Worm (Caenorhabditis elegans): ENCODE results near the gene mrpl-1.

Gene mrpl-1

DNA sequence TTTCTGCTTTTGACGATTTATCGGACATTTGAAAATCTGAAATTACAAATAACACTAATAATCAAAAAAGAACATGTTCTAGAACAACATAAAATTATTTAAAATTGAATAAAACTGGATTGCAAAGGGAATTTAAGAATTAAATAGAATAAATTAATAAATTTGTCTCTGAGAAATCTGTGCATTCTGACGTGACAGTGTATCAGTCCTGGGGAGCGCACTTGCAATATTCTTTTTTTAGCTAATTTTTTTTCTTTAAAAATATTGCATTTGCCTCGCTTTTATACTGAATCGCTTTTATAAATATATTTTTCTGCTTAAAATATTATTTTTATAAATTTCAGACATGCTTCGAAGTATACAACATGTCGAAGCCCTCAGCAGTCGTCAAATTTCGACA, at the start of gene mrpl-1, which contains the start of the genes emc-6 and mrps-24:
TSS of gene mrpl-1 (minus strand) at position 1 of the 400 bp plus-strand sequence.
TSS of gene emc-6 (minus strand) at position 36 of the 400 bp plus-strand sequence.
TSS of gene mrps-24 (plus strand) at position 345 of the 400 bp plus-strand sequence.
- TF ChIP-seq cog-1 (tag; optimal IDR thresholded peaks at IDR 0.05): peak; percentile 3
- no peak for TF ChIP-seq klf-2 (GFP tag; conservative IDR thresholded peaks at IDR 0.05)

DNA sequence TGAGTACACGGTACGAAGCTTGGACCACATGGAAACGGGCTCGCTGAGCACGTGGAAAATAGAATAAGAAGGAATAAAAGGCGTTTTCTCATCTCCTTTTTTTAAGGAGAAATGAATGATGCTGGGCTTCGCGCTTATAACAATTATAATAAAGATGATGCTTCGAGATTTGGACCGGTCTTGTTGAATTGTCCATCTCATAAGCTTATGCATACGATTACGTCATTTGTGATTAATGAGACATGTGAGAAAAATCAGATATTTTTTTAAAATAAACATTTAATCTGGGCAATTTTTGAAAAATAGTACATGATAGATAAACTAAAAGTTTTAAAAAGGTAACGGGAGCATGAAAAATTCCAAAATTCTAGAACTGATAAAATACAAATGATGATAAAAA, 47.7 kb upstream of the mrpl-1 start, which contains the start of gene C46A5.4:
TSS of gene C46A5.4 (minus strand) at position 101 of the 400 bp plus-strand sequence.
- TF ChIP-seq klf-2 (GFP tag; conservative IDR thresholded peaks at IDR 0.05): no peak
- TF ChIP-seq ztf-29 (GFP tag; IDR thresholded peaks at IDR 0.05): no peak
- TF ChIP-seq flt-1 (GFP tag; IDR thresholded peaks at IDR 0.05): no peak
- TF ChIP-seq ref-1 (GFP tag; conservative IDR thresholded peaks at IDR 0.05): no peak
- no peak for TF ChIP-seq tab-1 (GFP tag; IDR thresholded peaks at IDR 0.05)
- TF ChIP-seq cog-1 (tag; optimal IDR thresholded peaks at IDR 0.05): no peak
- no peak for TF ChIP-seq med-1 (GFP tag; optimal IDR thresholded peaks at IDR 0.05; ENCODE audit: insufficient read depth)
- TF ChIP-seq T22C8.4 (GFP tag; IDR thresholded peaks at IDR 0.05): no peak
- TF ChIP-seq ztf-23 (GFP tag; IDR thresholded peaks at IDR 0.05): no peak

DNA sequence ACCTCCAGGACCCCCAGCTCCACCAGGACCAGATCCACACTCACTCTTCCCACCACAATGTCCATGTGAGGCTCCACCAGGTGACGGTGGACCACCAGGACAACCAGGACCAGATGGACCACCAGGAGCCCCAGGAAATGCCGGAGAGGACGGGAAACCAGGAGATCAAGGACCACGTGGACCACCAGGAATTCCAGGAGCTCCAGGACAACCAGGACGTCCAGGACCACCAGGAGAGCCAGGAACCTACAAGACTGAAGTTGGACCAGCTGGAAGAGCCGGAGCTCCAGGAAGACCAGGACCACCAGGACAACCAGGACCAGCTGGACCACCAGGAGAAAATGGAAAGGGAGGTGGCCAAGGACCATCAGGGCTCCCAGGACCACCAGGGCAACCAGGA, 44.6 kb upstream of the mrpl-1 start:
- no peak for TF ChIP-seq klf-2 (GFP tag; conservative IDR thresholded peaks at IDR 0.05)
- no peak for TF ChIP-seq flt-1 (GFP tag; IDR thresholded peaks at IDR 0.05)
- no peak for TF ChIP-seq T22C8.4 (GFP tag; IDR thresholded peaks at IDR 0.05)
- TF ChIP-seq med-1 (GFP tag; optimal IDR thresholded peaks at IDR 0.05; ENCODE audit: insufficient read depth): no peak
- no peak for TF ChIP-seq ztf-29 (GFP tag; IDR thresholded peaks at IDR 0.05)
- TF ChIP-seq ref-1 (GFP tag; conservative IDR thresholded peaks at IDR 0.05): no peak
- no peak for TF ChIP-seq tab-1 (GFP tag; IDR thresholded peaks at IDR 0.05)
- no peak for TF ChIP-seq ztf-23 (GFP tag; IDR thresholded peaks at IDR 0.05)
- TF ChIP-seq cog-1 (tag; optimal IDR thresholded peaks at IDR 0.05): no peak

DNA sequence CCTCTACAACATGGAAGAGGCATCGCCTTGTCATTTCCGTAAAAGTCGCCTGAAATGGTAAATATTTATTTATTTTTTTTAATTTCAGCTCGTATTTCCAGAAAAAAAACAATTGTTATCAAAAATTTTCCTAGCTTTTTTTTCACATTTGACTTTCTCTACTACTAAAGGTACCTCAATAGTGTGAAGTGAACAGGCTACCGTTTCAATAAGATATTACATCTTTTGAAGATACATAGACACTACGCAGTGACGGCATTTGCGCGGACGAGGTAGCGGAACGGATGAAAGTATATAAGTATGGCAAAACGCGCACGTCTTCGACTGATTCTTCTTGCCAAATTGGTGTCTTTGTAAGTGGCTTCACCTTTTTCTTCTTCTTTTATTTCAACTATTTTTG, 43.6 kb upstream of the mrpl-1 start, which contains the start of gene col-14:
TSS of gene col-14 (plus strand) at position 301 of the 400 bp plus-strand sequence.
- no peak for TF ChIP-seq med-1 (GFP tag; optimal IDR thresholded peaks at IDR 0.05; ENCODE audit: insufficient read depth)
- TF ChIP-seq ref-1 (GFP tag; conservative IDR thresholded peaks at IDR 0.05): no peak
- TF ChIP-seq tab-1 (GFP tag; IDR thresholded peaks at IDR 0.05): no peak
- TF ChIP-seq klf-2 (GFP tag; conservative IDR thresholded peaks at IDR 0.05): no peak

DNA sequence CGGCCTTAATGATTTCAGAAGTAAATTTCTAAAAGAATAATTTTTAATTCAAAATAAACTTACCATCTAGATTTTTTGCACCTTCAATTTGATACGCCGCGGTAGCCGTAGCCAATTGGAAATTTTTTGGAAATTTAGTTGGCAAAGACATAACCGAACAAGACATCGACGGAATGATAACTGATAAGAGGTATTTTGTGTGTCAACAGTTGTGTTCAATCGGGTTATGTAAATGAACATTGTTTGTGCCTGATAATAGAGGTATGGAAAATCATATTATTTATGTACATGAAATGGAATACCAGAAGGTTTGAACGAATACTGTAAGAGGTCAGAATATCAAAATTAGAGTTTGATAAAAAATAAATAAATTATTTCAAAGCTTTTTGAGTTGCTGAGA, 38.3 kb upstream of the mrpl-1 start, which contains the start of gene klo-1:
TSS of gene klo-1 (minus strand) at position 388 of the 400 bp plus-strand sequence.
- no peak for TF ChIP-seq cog-1 (tag; optimal IDR thresholded peaks at IDR 0.05)
- no peak for TF ChIP-seq tab-1 (GFP tag; IDR thresholded peaks at IDR 0.05)
- TF ChIP-seq ztf-29 (GFP tag; IDR thresholded peaks at IDR 0.05): no peak
- TF ChIP-seq ztf-23 (GFP tag; IDR thresholded peaks at IDR 0.05): no peak
- no peak for TF ChIP-seq med-1 (GFP tag; optimal IDR thresholded peaks at IDR 0.05; ENCODE audit: insufficient read depth)
- TF ChIP-seq flt-1 (GFP tag; IDR thresholded peaks at IDR 0.05): no peak
- TF ChIP-seq T22C8.4 (GFP tag; IDR thresholded peaks at IDR 0.05): no peak

- TF ChIP-seq flt-1 (GFP tag; IDR thresholded peaks at IDR 0.05): no peak
- no peak for TF ChIP-seq klf-2 (GFP tag; conservative IDR thresholded peaks at IDR 0.05)
- TF ChIP-seq med-1 (GFP tag; optimal IDR thresholded peaks at IDR 0.05; ENCODE audit: insufficient read depth): no peak
Observed at ce11 chrIV:7743539-7743938, 34.0 kb upstream of the mrpl-1 start, which contains the start of gene npr-35. Gene npr-35, plus strand, starts transcription at chrIV:7743839.

ce11 chrIV:7736616-7737015, 27.1 kb upstream of the mrpl-1 start:
- TF ChIP-seq cog-1 (tag; optimal IDR thresholded peaks at IDR 0.05): no peak
- no peak for TF ChIP-seq T22C8.4 (GFP tag; IDR thresholded peaks at IDR 0.05)
- TF ChIP-seq flt-1 (GFP tag; IDR thresholded peaks at IDR 0.05): no peak
- TF ChIP-seq ztf-29 (GFP tag; IDR thresholded peaks at IDR 0.05): no peak
- no peak for TF ChIP-seq tab-1 (GFP tag; IDR thresholded peaks at IDR 0.05)
- TF ChIP-seq ztf-23 (GFP tag; IDR thresholded peaks at IDR 0.05): no peak
- TF ChIP-seq klf-2 (GFP tag; conservative IDR thresholded peaks at IDR 0.05): no peak
- TF ChIP-seq med-1 (GFP tag; optimal IDR thresholded peaks at IDR 0.05; ENCODE audit: insufficient read depth): no peak
- TF ChIP-seq ref-1 (GFP tag; conservative IDR thresholded peaks at IDR 0.05): no peak

ce11 chrIV:7734619-7735018, 25.1 kb upstream of the mrpl-1 start, which contains the start of gene clx-1:
Gene clx-1, plus strand, starts transcription at chrIV:7734648.
- TF ChIP-seq ref-1 (GFP tag; conservative IDR thresholded peaks at IDR 0.05): no peak

DNA sequence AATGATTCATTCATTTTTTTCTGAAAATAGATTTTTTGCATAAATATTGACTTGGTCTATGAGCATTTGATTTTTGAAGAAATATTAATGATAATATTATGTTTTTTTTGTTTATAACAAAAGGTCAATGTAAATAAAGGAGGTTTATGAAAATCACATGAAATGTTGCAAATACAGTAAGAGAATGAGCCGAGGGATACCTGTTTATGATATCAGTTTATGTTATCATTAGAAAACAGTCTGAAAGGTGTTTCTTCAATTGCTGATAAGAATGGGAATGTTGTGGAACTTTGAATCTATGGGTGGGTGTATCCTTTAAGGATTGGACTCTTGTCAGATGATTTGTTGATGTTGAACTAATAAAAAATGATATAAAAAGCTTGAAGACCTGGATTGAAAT, 24.7 kb upstream of the mrpl-1 start:
- TF ChIP-seq tab-1 (GFP tag; IDR thresholded peaks at IDR 0.05) (no peak), klf-2 (GFP tag; conservative IDR thresholded peaks at IDR 0.05) (no peak)

- TF ChIP-seq cog-1 (tag; optimal IDR thresholded peaks at IDR 0.05) (no peak), ref-1 (GFP tag; conservative IDR thresholded peaks at IDR 0.05) (no peak), ztf-23 (GFP tag; IDR thresholded peaks at IDR 0.05) (no peak), tab-1 (GFP tag; IDR thresholded peaks at IDR 0.05) (no peak), ztf-29 (GFP tag; IDR thresholded peaks at IDR 0.05) (no peak), flt-1 (GFP tag; IDR thresholded peaks at IDR 0.05) (no peak), klf-2 (GFP tag; conservative IDR thresholded peaks at IDR 0.05) (no peak), med-1 (GFP tag; optimal IDR thresholded peaks at IDR 0.05; ENCODE audit: insufficient read depth) (no peak), T22C8.4 (GFP tag; IDR thresholded peaks at IDR 0.05) (no peak)
Observed at ce11 chrIV:7731960-7732359, 22.5 kb upstream of the mrpl-1 start, which contains the start of the genes C50F7.9 and C50F7.3. Gene C50F7.9, minus strand, starts transcription at chrIV:7732060. Gene C50F7.3, plus strand, starts transcription at chrIV:7732329.

DNA sequence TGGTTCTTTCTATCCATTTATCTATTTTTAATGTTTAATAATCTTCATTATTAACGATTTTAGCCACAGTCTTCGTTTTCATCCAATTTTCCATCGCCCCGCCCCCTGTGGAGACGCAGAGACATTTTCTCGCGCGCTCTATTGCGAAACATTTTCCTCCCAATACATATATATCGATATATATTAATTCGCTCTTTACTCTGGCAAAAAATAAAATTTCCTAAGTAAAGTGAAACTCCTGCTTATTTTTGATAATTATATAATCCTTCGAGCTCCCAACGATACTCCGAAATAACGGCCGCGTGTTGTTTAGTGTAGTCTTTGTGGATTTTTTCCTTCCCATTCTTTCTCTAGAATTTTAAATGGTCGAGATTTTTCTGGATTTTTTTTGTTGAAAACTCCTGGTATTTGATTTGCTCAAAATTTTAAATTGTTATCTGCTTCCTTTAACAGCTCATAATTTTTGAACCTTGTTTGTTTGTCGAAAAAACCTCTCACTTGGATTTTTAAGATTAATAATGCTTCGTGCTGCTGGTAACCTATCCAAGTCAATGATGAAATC, 19.0 kb upstream of the mrpl-1 start, which contains the start of gene sucg-1:
TSS of gene sucg-1 (plus strand) at position 512 of the 562 bp plus-strand sequence.
- TF ChIP-seq ref-1 (GFP tag; conservative IDR thresholded peaks at IDR 0.05): no peak
- no peak for TF ChIP-seq klf-2 (GFP tag; conservative IDR thresholded peaks at IDR 0.05)
- no peak for TF ChIP-seq T22C8.4 (GFP tag; IDR thresholded peaks at IDR 0.05)
- no peak for TF ChIP-seq ztf-23 (GFP tag; IDR thresholded peaks at IDR 0.05)
- no peak for TF ChIP-seq med-1 (GFP tag; optimal IDR thresholded peaks at IDR 0.05; ENCODE audit: insufficient read depth)
- no peak for TF ChIP-seq flt-1 (GFP tag; IDR thresholded peaks at IDR 0.05)
- TF ChIP-seq cog-1 (tag; optimal IDR thresholded peaks at IDR 0.05): no peak
- TF ChIP-seq tab-1 (GFP tag; IDR thresholded peaks at IDR 0.05): no peak
- no peak for TF ChIP-seq ztf-29 (GFP tag; IDR thresholded peaks at IDR 0.05)
